Worm (Caenorhabditis elegans) whole organism, L1 larva: Measurements from ENCODE around the gene rpoa-49.

Source experiments
- dsc-1 ChIP-seq: sonication (generic microtip); optimal IDR thresholded peaks from 2 replicates; lab custom pipeline; 2016; ENCODE audit warnings: mild to moderate bottlenecking, missing genetic modification characterization, missing compliant biosample characterization
- efl-1 ChIP-seq, 4 experiments: fragments of 150-350 bp; optimal IDR thresholded peaks in 3 of 4; peaks in 1 of 4; 1 replicate in 1 of 4; 2 replicates in 3 of 4; lab custom pipeline; 2014; ENCODE audit warnings: missing biosample characterization in 2 of 4, missing genetic modification characterization in 2 of 4, missing genetic modification reagents in 2 of 4
- fkh-10 ChIP-seq: sonication (generic microtip); optimal IDR thresholded peaks from 2 replicates; lab custom pipeline; 2017; ENCODE audit warnings: missing biosample characterization, missing genetic modification reagents, missing genetic modification characterization
- hpl-2 ChIP-seq: fragments of 150-350 bp; optimal IDR thresholded peaks from 2 replicates; lab custom pipeline; 2014; ENCODE audit warnings: missing biosample characterization, missing genetic modification reagents, missing genetic modification characterization
- lin-35 ChIP-seq, 2 experiments: fragments of 150-350 bp; optimal IDR thresholded peaks; 2 replicates each; lab custom pipeline; 2014; ENCODE audit warnings: missing biosample characterization in 2 of 2, missing genetic modification characterization in 2 of 2, missing genetic modification reagents in 2 of 2
- lin-39 ChIP-seq: fragments of 150-350 bp; optimal IDR thresholded peaks from 2 replicates; lab custom pipeline; 2014; ENCODE audit warnings: missing biosample characterization, missing genetic modification reagents, missing genetic modification characterization
- mab-9 ChIP-seq: fragments of 200-800 bp; sonication (Bioruptor generic); IDR thresholded peaks from 2 replicates; pipeline ENCODE4 v1.3.6; 2022; ENCODE audit warnings: missing genetic modification reagents, missing genetic modification characterization, missing compliant biosample characterization
- nhr-28 ChIP-seq: fragments of 150-350 bp; optimal IDR thresholded peaks from 2 replicates; lab custom pipeline; 2014; ENCODE audit warnings: missing biosample characterization, missing genetic modification characterization
- nhr-76 ChIP-seq: sonication (generic microtip); optimal IDR thresholded peaks from 2 replicates; lab custom pipeline; 2017; ENCODE audit warnings: missing biosample characterization, missing genetic modification characterization
- sup-37 ChIP-seq: fragments of 200-800 bp; sonication (Bioruptor generic); optimal IDR thresholded peaks from 2 replicates; lab custom pipeline; 2018; ENCODE audit warnings: mild to moderate bottlenecking, missing genetic modification characterization, missing compliant biosample characterization
- swsn-7 ChIP-seq: sonication (generic microtip); optimal IDR thresholded peaks from 2 replicates; lab custom pipeline; 2016; ENCODE audit warnings: missing genetic modification characterization, missing compliant biosample characterization
- unc-62 ChIP-seq: fragments of 150-350 bp; optimal IDR thresholded peaks from 2 replicates; lab custom pipeline; 2014; ENCODE audit warnings: missing biosample characterization, missing genetic modification reagents, missing genetic modification characterization
- unc-86 ChIP-seq: sonication (generic microtip); optimal IDR thresholded peaks from 2 replicates; lab custom pipeline; 2016; ENCODE audit warnings: missing genetic modification characterization, missing compliant biosample characterization

ce11 chrII:12685-13084 is 32.2 kb upstream of the rpoa-49 start, which contains the start of gene best-3:
- TF ChIP-seq lin-39 (tag; lab: Kevin White, UChicago) (no peak), swsn-7 (tag; lab: Kevin White, UChicago) (no peak), dsc-1 (tag; lab: Kevin White, UChicago) (no peak), nhr-28 (tag; lab: Kevin White, UChicago) (no peak), efl-1 (optimal IDR thresholded peaks at IDR 0.05; lab: Kevin White, UChicago) (no peak), efl-1 (GFP tag; optimal IDR thresholded peaks at IDR 0.05 in 1 of 2; lab: Kevin White, UChicago) (no peak), lin-35 (GFP tag; optimal IDR thresholded peaks at IDR 0.05; lab: Kevin White, UChicago) (no peak), nhr-76 (tag; lab: Kevin White, UChicago) (no peak), mab-9 (GFP tag; lab: Robert Waterston, UW) (no peak), unc-62 (GFP tag; lab: Kevin White, UChicago) (no peak), fkh-10 (GFP tag; lab: Kevin White, UChicago) (no peak), hpl-2 (no peak), sup-37 (no peak), unc-86 (tag; lab: Kevin White, UChicago) (no peak)
